Worm (Caenorhabditis elegans) whole organism, L1 larva: Measurements from ENCODE around the gene C23F12.9.

ENCODE experiments used
- C04F5.9 ChIP-seq: sonication (generic microtip); optimal IDR thresholded peaks from 2 replicates; lab custom pipeline; 2016; ENCODE audit warnings: missing genetic modification characterization, missing compliant biosample characterization
- C16A3.4 ChIP-seq: fragments of 150-350 bp; optimal IDR thresholded peaks from 2 replicates; lab custom pipeline; 2014; ENCODE audit warnings: missing biosample characterization, missing genetic modification characterization
- F16B12.6 ChIP-seq: fragments of 150-350 bp; optimal IDR thresholded peaks from 2 replicates; lab custom pipeline; 2014; ENCODE audit warnings: missing biosample characterization, missing genetic modification characterization
- aha-1 ChIP-seq: fragments of 150-350 bp; optimal IDR thresholded peaks from 2 replicates; lab custom pipeline; 2014; ENCODE audit warnings: missing biosample characterization, missing genetic modification characterization
- alr-1 ChIP-seq: fragments of 200-800 bp; sonication (Bioruptor generic); optimal IDR thresholded peaks from 2 replicates; lab custom pipeline; 2018; ENCODE audit warnings: borderline replicate concordance, mild to moderate bottlenecking, missing genetic modification characterization, missing compliant biosample characterization
- ama-1 ChIP-seq: fragments of 150-350 bp; optimal IDR thresholded peaks from 2 replicates; lab custom pipeline; 2014
- blmp-1 ChIP-seq: fragments of 150-350 bp; optimal IDR thresholded peaks from 2 replicates; lab custom pipeline; 2014; ENCODE audit warnings: missing biosample characterization, missing genetic modification characterization
- ceh-82 ChIP-seq, 3 experiments: fragments of 150-350 bp in 1 of 3; sonication (generic microtip) in 2 of 3; optimal IDR thresholded peaks; 2 replicates each; lab custom pipeline; 2014 to 2017; ENCODE audit warnings: missing biosample characterization in 3 of 3, missing genetic modification characterization in 3 of 3
- ceh-90 ChIP-seq: sonication (generic microtip); optimal IDR thresholded peaks from 2 replicates; lab custom pipeline; 2016; ENCODE audit warnings: missing genetic modification characterization, missing compliant biosample characterization
- ces-1 ChIP-seq: fragments of 150-350 bp; optimal IDR thresholded peaks from 2 replicates; lab custom pipeline; 2014; ENCODE audit warnings: missing biosample characterization, missing genetic modification reagents, missing genetic modification characterization
- dsc-1 ChIP-seq: sonication (generic microtip); optimal IDR thresholded peaks from 2 replicates; lab custom pipeline; 2016; ENCODE audit warnings: mild to moderate bottlenecking, missing genetic modification characterization, missing compliant biosample characterization
- ets-5 ChIP-seq: fragments of 200-800 bp; sonication (Bioruptor generic); IDR thresholded peaks from 2 replicates; pipeline ENCODE4 v1.3.6; 2022; ENCODE audit warnings: missing genetic modification characterization, missing compliant biosample characterization
- fkh-10 ChIP-seq: sonication (generic microtip); optimal IDR thresholded peaks from 2 replicates; lab custom pipeline; 2017; ENCODE audit warnings: missing biosample characterization, missing genetic modification reagents, missing genetic modification characterization
- fkh-4 ChIP-seq: sonication (generic microtip); optimal IDR thresholded peaks from 2 replicates; lab custom pipeline; 2016; ENCODE audit warnings: missing compliant biosample characterization, missing genetic modification characterization, borderline replicate concordance
- fkh-8 ChIP-seq: sonication (generic microtip); optimal IDR thresholded peaks from 2 replicates; lab custom pipeline; 2016; ENCODE audit warnings: mild to moderate bottlenecking, missing genetic modification characterization, missing compliant biosample characterization
- isw-1 ChIP-seq: fragments of 200-800 bp; sonication (Bioruptor generic); IDR thresholded peaks from 2 replicates; pipeline ENCODE4 v1.3.6; 2022; ENCODE audit warnings: missing genetic modification characterization, missing compliant biosample characterization
- lin-13 ChIP-seq: fragments of 150-350 bp; optimal IDR thresholded peaks from 2 replicates; lab custom pipeline; 2014; ENCODE audit warnings: missing biosample characterization, missing genetic modification reagents, missing genetic modification characterization
- lin-14 ChIP-seq: fragments of 200-800 bp; sonication (Bioruptor generic); optimal IDR thresholded peaks from 2 replicates; lab custom pipeline; 2018; ENCODE audit warnings: mild to moderate bottlenecking, missing genetic modification characterization, moderate library complexity, missing compliant biosample characterization
- lin-15B ChIP-seq: fragments of 150-350 bp; sonication (generic microtip); optimal IDR thresholded peaks from 3 replicates; lab custom pipeline; 2014; ENCODE audit warnings: missing biosample characterization, missing genetic modification characterization
- lin-35 ChIP-seq, 2 experiments: fragments of 150-350 bp; optimal IDR thresholded peaks; 2 replicates each; lab custom pipeline; 2014; ENCODE audit warnings: missing biosample characterization in 2 of 2, missing genetic modification characterization in 2 of 2, missing genetic modification reagents in 2 of 2
- mdl-1 ChIP-seq, 2 experiments: fragments of 150-350 bp; optimal IDR thresholded peaks; 2 replicates each; lab custom pipeline; 2014 to 2017; ENCODE audit warnings: missing biosample characterization in 2 of 2, missing genetic modification characterization in 2 of 2, inconsistent platforms in 1 of 2
- mep-1 ChIP-seq: fragments of 150-350 bp; optimal IDR thresholded peaks from 2 replicates; lab custom pipeline; 2014; ENCODE audit warnings: missing biosample characterization, missing genetic modification characterization
- nhr-11 ChIP-seq: fragments of 150-350 bp; optimal IDR thresholded peaks from 2 replicates; lab custom pipeline; 2014; ENCODE audit warnings: missing biosample characterization, missing genetic modification characterization
- nhr-12 ChIP-seq: sonication (generic microtip); optimal IDR thresholded peaks from 2 replicates; lab custom pipeline; 2017; ENCODE audit warnings: missing biosample characterization, missing genetic modification characterization
- nhr-20 ChIP-seq: sonication (generic microtip); optimal IDR thresholded peaks from 2 replicates; lab custom pipeline; 2016; ENCODE audit warnings: mild to moderate bottlenecking, missing genetic modification characterization, missing compliant biosample characterization
- nhr-237 ChIP-seq: fragments of 150-350 bp; optimal IDR thresholded peaks from 2 replicates; lab custom pipeline; 2014; ENCODE audit warnings: missing biosample characterization, missing genetic modification characterization
- nhr-28 ChIP-seq: fragments of 150-350 bp; optimal IDR thresholded peaks from 2 replicates; lab custom pipeline; 2014; ENCODE audit warnings: missing biosample characterization, missing genetic modification characterization
- nhr-47 ChIP-seq: sonication (generic microtip); optimal IDR thresholded peaks from 2 replicates; lab custom pipeline; 2016; ENCODE audit warnings: mild to moderate bottlenecking, missing genetic modification characterization, moderate library complexity, missing compliant biosample characterization
- nhr-71 ChIP-seq: sonication (generic microtip); optimal IDR thresholded peaks from 2 replicates; lab custom pipeline; 2016; ENCODE audit warnings: mild to moderate bottlenecking, missing genetic modification characterization, moderate library complexity, missing compliant biosample characterization
- nhr-84 ChIP-seq: sonication (generic microtip); optimal IDR thresholded peaks from 2 replicates; lab custom pipeline; 2017; ENCODE audit warnings: missing biosample characterization, missing genetic modification characterization
- nhr-85 ChIP-seq: sonication (generic microtip); peaks from one replicate; lab custom pipeline; 2016; ENCODE audit warnings: missing genetic modification characterization, inconsistent platforms, missing compliant biosample characterization
- nhr-90 ChIP-seq: sonication (generic microtip); optimal IDR thresholded peaks from 2 replicates; lab custom pipeline; 2016; ENCODE audit warnings: mild to moderate bottlenecking, missing genetic modification characterization, missing compliant biosample characterization; ENCODE audit not compliant: poor library complexity
- pag-3 ChIP-seq: sonication (generic microtip); optimal IDR thresholded peaks from 2 replicates; lab custom pipeline; 2017; ENCODE audit warnings: missing genetic modification characterization, mild to moderate bottlenecking, missing compliant biosample characterization, antibody characterized with exemption, borderline replicate concordance; ENCODE audit not compliant: insufficient read depth
- pax-3 ChIP-seq: fragments of 200-800 bp; sonication (Bioruptor generic); optimal IDR thresholded peaks from 2 replicates; lab custom pipeline; 2018; ENCODE audit warnings: mild to moderate bottlenecking, missing genetic modification characterization, moderate library complexity, missing compliant biosample characterization
- rnt-1 ChIP-seq: sonication (generic microtip); optimal IDR thresholded peaks from 2 replicates; lab custom pipeline; 2016; ENCODE audit warnings: mild to moderate bottlenecking, missing genetic modification characterization, moderate library complexity, missing compliant biosample characterization
- skn-1 ChIP-seq: fragments of 150-350 bp; optimal IDR thresholded peaks from 2 replicates; lab custom pipeline; 2014; ENCODE audit warnings: missing biosample characterization, missing genetic modification characterization
- snu-23 ChIP-seq: sonication (generic microtip); optimal IDR thresholded peaks from 2 replicates; lab custom pipeline; 2016; ENCODE audit warnings: missing genetic modification characterization, missing compliant biosample characterization
- sox-4 ChIP-seq: sonication (generic microtip); optimal IDR thresholded peaks from 2 replicates; lab custom pipeline; 2016; ENCODE audit warnings: missing genetic modification characterization, missing compliant biosample characterization
- sptf-1 ChIP-seq: fragments of 150-350 bp; optimal IDR thresholded peaks from 2 replicates; lab custom pipeline; 2014; ENCODE audit warnings: missing biosample characterization, missing genetic modification characterization
- sup-37 ChIP-seq: fragments of 200-800 bp; sonication (Bioruptor generic); optimal IDR thresholded peaks from 2 replicates; lab custom pipeline; 2018; ENCODE audit warnings: mild to moderate bottlenecking, missing genetic modification characterization, missing compliant biosample characterization
- tbx-2 ChIP-seq: sonication (generic microtip); optimal IDR thresholded peaks from 2 replicates; lab custom pipeline; 2016; ENCODE audit warnings: missing genetic modification characterization, missing compliant biosample characterization
- unc-30 ChIP-seq: sonication (generic microtip); optimal IDR thresholded peaks from 2 replicates; lab custom pipeline; 2017; ENCODE audit warnings: missing biosample characterization, missing genetic modification characterization
- unc-62 ChIP-seq: fragments of 150-350 bp; optimal IDR thresholded peaks from 2 replicates; lab custom pipeline; 2014; ENCODE audit warnings: missing biosample characterization, missing genetic modification reagents, missing genetic modification characterization
- zag-1 ChIP-seq: fragments of 150-350 bp; optimal IDR thresholded peaks from 2 replicates; lab custom pipeline; 2014; ENCODE audit warnings: missing biosample characterization, missing genetic modification characterization
- ztf-11 ChIP-seq, 2 experiments: sonication (generic microtip); optimal IDR thresholded peaks; 2 replicates each; lab custom pipeline; 2016 to 2017; ENCODE audit warnings: missing genetic modification characterization in 2 of 2, missing biosample characterization in 1 of 2, missing compliant biosample characterization in 1 of 2
- ztf-4 ChIP-seq: fragments of 150-350 bp; optimal IDR thresholded peaks from 2 replicates; lab custom pipeline; 2014; ENCODE audit warnings: missing biosample characterization, missing genetic modification characterization

C23F12.9 gene

ce11 chrX:9372987-9373386, 20.9 kb upstream of the C23F12.9 start (continued):
- TF ChIP-seq nhr-84, result no peak
- peak; percentile 46 for TF ChIP-seq mep-1 (tag; lab: Kevin White, UChicago)
- TF ChIP-seq fkh-10 (GFP tag; lab: Kevin White, UChicago), result no peak
- peak; percentile 61 for TF ChIP-seq nhr-47 (tag; lab: Kevin White, UChicago)
- peak in 1 of 2 experiments; percentile 53 for TF ChIP-seq mdl-1 (tag; optimal IDR thresholded peaks at IDR 0.05; lab: Kevin White, UChicago)
- TF ChIP-seq dsc-1, result peak; percentile 48
- peak; percentile 12 to 44 (median 19) for TF ChIP-seq ceh-82 (tag; optimal IDR thresholded peaks at IDR 0.05; lab: Kevin White, UChicago)
- TF ChIP-seq nhr-11, result no peak
- TF ChIP-seq nhr-71 (tag; lab: Kevin White, UChicago), result peak; percentile 64
- no peak for TF ChIP-seq ama-1 (lab: Kevin White, UChicago)
- no peak for TF ChIP-seq nhr-237
- no peak for TF ChIP-seq fkh-4
- no peak for TF ChIP-seq lin-13 (GFP tag; lab: Kevin White, UChicago)
- peak; percentile 69 for TF ChIP-seq snu-23 (GFP tag; lab: Kevin White, UChicago)
- no peak for TF ChIP-seq pag-3
- peak; percentile 63 for TF ChIP-seq nhr-85 (tag; lab: Kevin White, UChicago)
- TF ChIP-seq ztf-11 (tag; optimal IDR thresholded peaks at IDR 0.05; lab: Kevin White, UChicago), result peak in 1 of 2 experiments; percentile 18
- peak; percentile 55 for TF ChIP-seq nhr-90 (tag; lab: Kevin White, UChicago)
- no peak for TF ChIP-seq ces-1 (GFP tag; lab: Kevin White, UChicago)
- TF ChIP-seq lin-14 (GFP tag; lab: Kevin White, UChicago), result peak; percentile 52
- peak; percentile 37 for TF ChIP-seq tbx-2
- TF ChIP-seq rnt-1 (tag; lab: Kevin White, UChicago), result peak; percentile 69
- peak in 1 of 2 experiments; percentile 56 for TF ChIP-seq lin-35 (GFP tag; optimal IDR thresholded peaks at IDR 0.05; lab: Kevin White, UChicago)
- peak; percentile 9 for TF ChIP-seq fkh-8
- no peak for TF ChIP-seq zag-1 (tag; lab: Kevin White, UChicago)
- TF ChIP-seq F16B12.6 (tag; lab: Kevin White, UChicago), result no peak
- no peak for TF ChIP-seq ets-5 (GFP tag; lab: Robert Waterston, UW)

- TF ChIP-seq ces-1 (GFP tag; lab: Kevin White, UChicago) (peak; percentile 42), C04F5.9 (no peak), nhr-12 (no peak), aha-1 (tag; lab: Kevin White, UChicago) (no peak), pax-3 (tag; lab: Kevin White, UChicago) (no peak), sptf-1 (tag; lab: Kevin White, UChicago) (no peak), sox-4 (tag; lab: Kevin White, UChicago) (no peak), fkh-10 (GFP tag; lab: Kevin White, UChicago) (peak; percentile 38), lin-15B (tag; lab: Kevin White, UChicago) (no peak), lin-14 (GFP tag; lab: Kevin White, UChicago) (peak; percentile 29), nhr-90 (tag; lab: Kevin White, UChicago) (no peak)
- TF ChIP-seq, all 84 proteins: peak for 3
Measured at ce11 chrX:9373729-9374128, 20.1 kb upstream of the C23F12.9 start.

- TF ChIP-seq C16A3.4 (tag; lab: Kevin White, UChicago) (no peak), nhr-20 (tag; lab: Kevin White, UChicago) (no peak)
Measured at ce11 chrX:9387041-9387440, 6.8 kb upstream of the C23F12.9 start, which contains the start of gene C23F12.4. Gene C23F12.4 (plus strand): TSS chrX:9387341.

- no peak for TF ChIP-seq ztf-4 (tag; lab: Kevin White, UChicago)
- TF ChIP-seq alr-1 (tag; lab: Kevin White, UChicago), result no peak
- no peak for TF ChIP-seq unc-62 (GFP tag; lab: Kevin White, UChicago)
- TF ChIP-seq skn-1 (tag; lab: Kevin White, UChicago), result no peak
- no peak for TF ChIP-seq nhr-28
- no peak for TF ChIP-seq C16A3.4 (tag; lab: Kevin White, UChicago)
- TF ChIP-seq nhr-12, result no peak
- no peak for TF ChIP-seq sup-37
- TF ChIP-seq ceh-90, result no peak
- TF ChIP-seq isw-1 (GFP tag; lab: Robert Waterston, UW), result no peak
- no peak for TF ChIP-seq unc-30 (tag; lab: Kevin White, UChicago)
- TF ChIP-seq blmp-1 (tag; lab: Kevin White, UChicago), result no peak
Measured at ce11 chrX:9388686-9389085, 5.2 kb upstream of the C23F12.9 start.
